Worm (Caenorhabditis elegans) whole organism, L1 larva: ENCODE data around the gene W09H1.4.

Experiments
- ceh-82 ChIP-seq, 3 experiments: fragments of 150-350 bp in 1 of 3; sonication (generic microtip) in 2 of 3; optimal IDR thresholded peaks; 2 replicates each; lab custom pipeline; 2014 to 2017; ENCODE audit warnings: missing biosample characterization in 3 of 3, missing genetic modification characterization in 3 of 3
- lsy-2 ChIP-seq, 2 experiments: fragments of 150-350 bp; optimal IDR thresholded peaks; 2 replicates each; lab custom pipeline; 2014; ENCODE audit warnings: missing biosample characterization in 2 of 2, missing genetic modification characterization in 2 of 2
- mep-1 ChIP-seq: fragments of 150-350 bp; optimal IDR thresholded peaks from 2 replicates; lab custom pipeline; 2014; ENCODE audit warnings: missing biosample characterization, missing genetic modification characterization
- nhr-20 ChIP-seq: sonication (generic microtip); optimal IDR thresholded peaks from 2 replicates; lab custom pipeline; 2016; ENCODE audit warnings: mild to moderate bottlenecking, missing genetic modification characterization, missing compliant biosample characterization
- nhr-77 ChIP-seq: fragments of 150-350 bp; optimal IDR thresholded peaks from 2 replicates; lab custom pipeline; 2014; ENCODE audit warnings: missing biosample characterization, missing genetic modification characterization
- xbp-1 ChIP-seq: sonication (generic microtip); optimal IDR thresholded peaks from 2 replicates; lab custom pipeline; 2016; ENCODE audit warnings: missing genetic modification characterization, missing compliant biosample characterization

DNA sequence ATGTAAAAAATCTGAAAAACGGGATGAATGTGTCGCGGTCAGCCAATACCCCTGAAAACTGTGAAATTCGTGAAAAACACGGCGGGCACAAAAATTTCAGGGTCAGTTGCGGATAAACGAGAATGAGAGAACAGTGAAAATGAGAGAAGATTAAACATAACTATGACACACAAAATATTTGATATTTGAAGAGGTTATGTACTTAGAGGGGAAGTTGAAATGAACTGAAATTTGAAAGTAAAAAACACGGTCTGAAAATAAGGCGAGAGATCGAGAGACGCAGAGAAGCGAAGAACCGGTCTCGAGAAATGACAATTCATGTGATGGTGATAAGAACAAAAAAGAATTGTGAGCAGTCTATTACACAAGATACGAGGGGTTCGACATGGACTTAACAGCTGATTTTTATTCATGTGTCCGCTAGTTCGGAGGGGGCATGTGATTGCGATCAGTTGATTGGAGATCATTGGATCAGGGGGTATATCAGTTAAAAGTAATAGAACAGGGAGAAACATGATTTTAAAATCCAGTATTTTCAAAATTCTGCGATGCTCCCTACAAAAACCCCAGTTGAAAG is 17.6 kb upstream of the W09H1.4 start, which contains the start of gene moe-3:
- TF ChIP-seq nhr-77, result no peak
- no peak for TF ChIP-seq xbp-1
- no peak for TF ChIP-seq ceh-82 (tag; optimal IDR thresholded peaks at IDR 0.05; lab: Kevin White, UChicago)
- no peak for TF ChIP-seq mep-1
- TF ChIP-seq nhr-20 (tag; lab: Kevin White, UChicago), result peak; percentile 30
- no peak for TF ChIP-seq lsy-2 (tag; optimal IDR thresholded peaks at IDR 0.05; lab: Kevin White, UChicago)
